Worm (Caenorhabditis elegans) whole organism, L2 larva: ENCODE data around the gene rep-1.

Experiments used
- alr-1 ChIP-seq: fragments of 150-350 bp; optimal IDR thresholded peaks from 2 replicates; lab custom pipeline; 2014; ENCODE audit warnings: missing biosample characterization, missing genetic modification characterization
- blmp-1 ChIP-seq: sonication (generic microtip); optimal IDR thresholded peaks from 2 replicates; lab custom pipeline; 2017; ENCODE audit warnings: missing genetic modification characterization, mild to moderate bottlenecking, missing compliant biosample characterization, antibody characterized with exemption, moderate library complexity; ENCODE audit not compliant: insufficient read depth
- ceh-82 ChIP-seq: fragments of 150-350 bp; optimal IDR thresholded peaks from 2 replicates; lab custom pipeline; 2014; ENCODE audit warnings: missing biosample characterization, missing genetic modification characterization
- fos-1 ChIP-seq: fragments of 150-350 bp; optimal IDR thresholded peaks from 2 replicates; lab custom pipeline; 2014; ENCODE audit warnings: missing biosample characterization, missing genetic modification characterization
- nhr-12 ChIP-seq: fragments of 150-350 bp; optimal IDR thresholded peaks from 2 replicates; lab custom pipeline; 2014; ENCODE audit warnings: missing biosample characterization, missing genetic modification characterization
- snpc-4 ChIP-seq: fragments of 150-350 bp; optimal IDR thresholded peaks from 2 replicates; lab custom pipeline; 2014; ENCODE audit warnings: missing biosample characterization, missing genetic modification characterization
- unc-55 ChIP-seq: fragments of 150-350 bp; sonication (generic microtip); optimal IDR thresholded peaks from 3 replicates; lab custom pipeline; 2014; ENCODE audit warnings: missing biosample characterization, missing genetic modification reagents, missing genetic modification characterization

ce11 chrIII:1540100-1540695 is 29.9 kb upstream of the rep-1 start, which contains the start of the genes Y67D2.5 and cisd-3.2:
- TF ChIP-seq nhr-12 (tag; lab: Kevin White, UChicago) (no peak), fos-1 (tag; lab: Kevin White, UChicago) (no peak), unc-55 (peak; percentile 40), blmp-1 (tag; lab: Kevin White, UChicago) (no peak), ceh-82 (no peak), snpc-4 (tag; lab: Kevin White, UChicago) (no peak), alr-1 (no peak)
